Worm (Caenorhabditis elegans): Measurements from ENCODE around the gene nhr-223.
"Not testable (repeated sequence)": the region's sequence is repeated elsewhere in the genome, so short reads cannot be mapped to it uniquely, and the experiment has no call there.

nhr-223 gene

ce11 chrV:15802623-15803022 lies 6.4 kb downstream of the nhr-223 start, which contains the start of gene T26E4.9:
Gene T26E4.9, minus strand, starts transcription at chrV:15802723.
- not testable (repeated sequence) for TF ChIP-seq ref-1 (GFP tag; conservative IDR thresholded peaks at IDR 0.05); T22C8.4 (GFP tag; IDR thresholded peaks at IDR 0.05); flt-1 (GFP tag; IDR thresholded peaks at IDR 0.05)

- TF ChIP-seq tab-1 (GFP tag; IDR thresholded peaks at IDR 0.05); cog-1 (tag; optimal IDR thresholded peaks at IDR 0.05); klf-2 (GFP tag; conservative IDR thresholded peaks at IDR 0.05): not testable (repeated sequence)
Measured at ce11 chrV:15803079-15803478, 6.9 kb downstream of the nhr-223 start, which contains the start of gene srd-27. Gene srd-27, plus strand, starts transcription at chrV:15803379.

ce11 chrV:15803748-15804147 lies 7.6 kb downstream of the nhr-223 start, which contains the start of gene T26E4.18:
Gene T26E4.18, minus strand, starts transcription at chrV:15803848.
- not testable (repeated sequence) for TF ChIP-seq ztf-23 (GFP tag; IDR thresholded peaks at IDR 0.05); klf-2 (GFP tag; conservative IDR thresholded peaks at IDR 0.05); ref-1 (GFP tag; conservative IDR thresholded peaks at IDR 0.05)

DNA sequence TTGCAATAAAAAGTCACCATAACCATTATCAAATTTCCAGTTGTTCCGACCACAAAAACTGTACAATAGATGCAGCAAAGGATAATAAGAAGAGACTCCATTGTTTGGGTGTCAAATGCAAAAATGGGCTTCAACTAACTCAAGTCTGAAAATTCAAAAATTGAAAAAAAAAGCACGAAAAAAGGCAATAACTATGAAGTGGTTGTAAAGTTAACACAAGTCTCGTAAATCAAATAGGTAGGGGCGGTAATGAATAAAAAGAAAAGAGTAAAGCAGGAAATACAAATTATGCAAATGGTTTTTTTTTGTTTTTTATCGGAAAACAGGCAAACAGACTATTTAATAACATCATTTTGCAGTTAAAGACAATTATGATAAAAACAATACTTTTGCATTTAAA lies 11.2 kb downstream of the nhr-223 start, which contains the start of gene srsx-38:
Gene srsx-38 (minus strand): TSS at position 101 of the 400 bp plus-strand sequence.
- not testable (repeated sequence) for TF ChIP-seq tab-1 (GFP tag; IDR thresholded peaks at IDR 0.05); med-1 (GFP tag; optimal IDR thresholded peaks at IDR 0.05; ENCODE audit: insufficient read depth); ztf-29 (GFP tag; IDR thresholded peaks at IDR 0.05)

DNA sequence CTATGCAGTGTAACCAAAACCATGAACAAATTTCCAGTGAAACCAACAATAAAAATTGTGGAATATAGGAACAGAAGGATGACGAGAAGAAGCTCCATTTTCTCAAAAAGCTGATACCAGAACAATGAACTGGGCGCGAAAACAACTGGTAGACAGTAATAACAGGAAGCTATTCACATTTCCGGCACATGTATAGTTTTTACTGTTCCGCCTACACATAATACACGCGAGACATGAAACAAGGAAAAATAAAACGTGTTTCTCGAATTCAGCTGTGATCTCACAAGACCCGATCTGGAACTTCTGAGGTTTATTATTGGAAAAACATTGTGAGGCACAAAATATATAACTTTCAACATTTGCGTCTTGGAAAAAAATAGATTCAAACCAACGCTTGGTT lies 13.4 kb downstream of the nhr-223 start, which contains the start of gene srsx-36:
Gene srsx-36 (minus strand): TSS at position 101 of the 400 bp plus-strand sequence.
- no peak for TF ChIP-seq ref-1 (GFP tag; conservative IDR thresholded peaks at IDR 0.05)
- no peak for TF ChIP-seq cog-1 (tag; optimal IDR thresholded peaks at IDR 0.05)
- TF ChIP-seq T22C8.4 (GFP tag; IDR thresholded peaks at IDR 0.05), result no peak
- no peak for TF ChIP-seq ztf-23 (GFP tag; IDR thresholded peaks at IDR 0.05)
- TF ChIP-seq klf-2 (GFP tag; conservative IDR thresholded peaks at IDR 0.05), result no peak
- no peak for TF ChIP-seq flt-1 (GFP tag; IDR thresholded peaks at IDR 0.05)
- TF ChIP-seq med-1 (GFP tag; optimal IDR thresholded peaks at IDR 0.05; ENCODE audit: insufficient read depth), result no peak
- no peak for TF ChIP-seq tab-1 (GFP tag; IDR thresholded peaks at IDR 0.05)
- no peak for TF ChIP-seq ztf-29 (GFP tag; IDR thresholded peaks at IDR 0.05)

- TF ChIP-seq T22C8.4 (GFP tag; IDR thresholded peaks at IDR 0.05), result no peak
- TF ChIP-seq med-1 (GFP tag; optimal IDR thresholded peaks at IDR 0.05; ENCODE audit: insufficient read depth), result no peak
- TF ChIP-seq flt-1 (GFP tag; IDR thresholded peaks at IDR 0.05), result no peak
- TF ChIP-seq tab-1 (GFP tag; IDR thresholded peaks at IDR 0.05), result no peak
- TF ChIP-seq ztf-23 (GFP tag; IDR thresholded peaks at IDR 0.05), result no peak
- TF ChIP-seq ref-1 (GFP tag; conservative IDR thresholded peaks at IDR 0.05), result no peak
- no peak for TF ChIP-seq ztf-29 (GFP tag; IDR thresholded peaks at IDR 0.05)
- TF ChIP-seq klf-2 (GFP tag; conservative IDR thresholded peaks at IDR 0.05), result no peak
- no peak for TF ChIP-seq cog-1 (tag; optimal IDR thresholded peaks at IDR 0.05)
Measured at ce11 chrV:15810446-15810845, 14.3 kb downstream of the nhr-223 start, which contains the start of gene F54B8.1. Gene F54B8.1, plus strand, starts transcription at chrV:15810746.

ce11 chrV:15811982-15812381 lies 15.8 kb downstream of the nhr-223 start, which contains the start of gene nhr-282:
Gene nhr-282, plus strand, starts transcription at chrV:15812282.
- TF ChIP-seq tab-1, ztf-23, T22C8.4 (GFP tag; IDR thresholded peaks at IDR 0.05): not testable (repeated sequence)

- no peak for TF ChIP-seq ztf-23 (GFP tag; IDR thresholded peaks at IDR 0.05)
- TF ChIP-seq med-1 (GFP tag; optimal IDR thresholded peaks at IDR 0.05; ENCODE audit: insufficient read depth), result no peak
- no peak for TF ChIP-seq flt-1 (GFP tag; IDR thresholded peaks at IDR 0.05)
- TF ChIP-seq ref-1 (GFP tag; conservative IDR thresholded peaks at IDR 0.05), result no peak
- TF ChIP-seq cog-1 (tag; optimal IDR thresholded peaks at IDR 0.05), result no peak
- TF ChIP-seq ztf-29 (GFP tag; IDR thresholded peaks at IDR 0.05), result no peak
- no peak for TF ChIP-seq klf-2 (GFP tag; conservative IDR thresholded peaks at IDR 0.05)
- TF ChIP-seq tab-1 (GFP tag; IDR thresholded peaks at IDR 0.05), result no peak
- TF ChIP-seq T22C8.4 (GFP tag; IDR thresholded peaks at IDR 0.05), result no peak
Measured at ce11 chrV:15815962-15816432, 19.8 kb downstream of the nhr-223 start, which contains the start of the genes fbxa-69 and F54B8.4. Gene fbxa-69, minus strand, starts transcription at chrV:15815971. Gene F54B8.4, plus strand, starts transcription at chrV:15816382.

DNA sequence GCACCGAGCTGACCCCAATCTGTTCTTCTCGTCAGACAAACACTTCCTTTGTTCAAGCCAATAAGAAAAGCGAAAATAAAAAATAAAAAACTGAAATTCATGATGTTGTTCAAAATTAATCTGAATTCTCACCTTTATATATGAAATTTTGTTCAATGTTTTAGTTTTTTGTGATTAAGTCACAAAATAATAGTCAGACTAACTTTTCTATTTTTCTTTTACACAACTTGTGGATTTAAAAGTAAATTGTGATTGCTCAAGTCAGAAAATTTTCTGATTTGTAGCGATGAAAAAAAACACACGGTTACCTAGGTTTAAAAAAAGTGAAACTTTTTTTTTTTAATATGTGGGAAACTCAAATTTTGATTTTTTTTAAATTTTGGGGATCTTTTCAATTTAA lies 21.6 kb downstream of the nhr-223 start, which contains the start of gene abf-3:
Gene abf-3 (minus strand): TSS at position 101 of the 400 bp plus-strand sequence.
- TF ChIP-seq ztf-23 (GFP tag; IDR thresholded peaks at IDR 0.05) (no peak), tab-1 (GFP tag; IDR thresholded peaks at IDR 0.05) (no peak), T22C8.4 (GFP tag; IDR thresholded peaks at IDR 0.05) (no peak), flt-1 (GFP tag; IDR thresholded peaks at IDR 0.05) (no peak), cog-1 (tag; optimal IDR thresholded peaks at IDR 0.05) (no peak), klf-2 (GFP tag; conservative IDR thresholded peaks at IDR 0.05) (no peak)

ce11 chrV:15819983-15820382 lies 23.8 kb downstream of the nhr-223 start, which contains the start of gene srbc-48:
Gene srbc-48, plus strand, starts transcription at chrV:15820283.
- TF ChIP-seq tab-1 (GFP tag; IDR thresholded peaks at IDR 0.05) (no peak), flt-1 (GFP tag; IDR thresholded peaks at IDR 0.05) (no peak), med-1 (GFP tag; optimal IDR thresholded peaks at IDR 0.05; ENCODE audit: insufficient read depth) (no peak)

DNA sequence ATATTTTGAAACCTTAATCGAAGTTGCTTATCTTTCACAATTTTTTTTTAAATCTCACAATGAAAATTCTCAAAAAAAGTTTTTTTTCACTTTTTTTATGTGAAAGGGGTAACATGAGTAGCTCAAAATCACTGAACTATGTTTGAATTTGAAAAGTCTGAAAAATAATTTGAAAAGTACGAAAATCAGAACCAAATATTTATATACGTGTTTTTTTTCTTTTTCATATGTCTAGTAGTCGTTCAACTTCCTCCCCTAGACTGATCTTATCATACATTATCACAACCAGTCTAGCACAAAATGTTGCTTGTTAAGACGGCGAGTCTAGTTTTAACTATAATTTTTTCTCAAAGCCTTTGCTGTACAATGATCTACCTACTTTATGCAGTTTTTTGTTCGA lies 25.2 kb downstream of the nhr-223 start, which contains the start of gene srbc-49:
Gene srbc-49 (plus strand): TSS at position 301 of the 400 bp plus-strand sequence.
- no peak for TF ChIP-seq ztf-23 (GFP tag; IDR thresholded peaks at IDR 0.05)
- TF ChIP-seq cog-1 (tag; optimal IDR thresholded peaks at IDR 0.05), result no peak
- no peak for TF ChIP-seq tab-1 (GFP tag; IDR thresholded peaks at IDR 0.05)
- no peak for TF ChIP-seq ref-1 (GFP tag; conservative IDR thresholded peaks at IDR 0.05)
- TF ChIP-seq flt-1 (GFP tag; IDR thresholded peaks at IDR 0.05), result no peak
- no peak for TF ChIP-seq klf-2 (GFP tag; conservative IDR thresholded peaks at IDR 0.05)
- no peak for TF ChIP-seq med-1 (GFP tag; optimal IDR thresholded peaks at IDR 0.05; ENCODE audit: insufficient read depth)
- TF ChIP-seq ztf-29 (GFP tag; IDR thresholded peaks at IDR 0.05), result no peak
- no peak for TF ChIP-seq T22C8.4 (GFP tag; IDR thresholded peaks at IDR 0.05)
